Fruit fly (Drosophila melanogaster) whole organism, wandering third instar larva: ENCODE results near the gene mAcon2.

ENCODE experiments used
- Abd-B ChIP-seq: fragments of >200 bp; optimal IDR thresholded peaks from 2 replicates; lab custom pipeline; 2017; ENCODE audit warnings: missing biosample characterization, missing genetic modification characterization
- CG9705 ChIP-seq: fragments of 200-800 bp; sonication (Bioruptor generic); optimal IDR thresholded peaks from 2 replicates; lab custom pipeline; 2018; ENCODE audit warnings: missing biosample characterization, mild to moderate bottlenecking, missing genetic modification characterization
- Dfd ChIP-seq: fragments of >200 bp; optimal IDR thresholded peaks from 2 replicates; lab custom pipeline; 2017; ENCODE audit warnings: missing biosample characterization, missing genetic modification characterization
- Dif ChIP-seq: fragments of 200-275, 200-300 bp; sonication (Bioruptor generic); optimal IDR thresholded peaks from 2 replicates; lab custom pipeline; 2018; ENCODE audit warnings: missing biosample characterization, missing genetic modification characterization; ENCODE audit not compliant: partially characterized antibody
- GATAd ChIP-seq: sonication (Bioruptor generic); optimal IDR thresholded peaks from 2 replicates; lab custom pipeline; 2016; ENCODE audit warnings: missing biosample characterization, missing genetic modification characterization
- Hnf4 ChIP-seq: fragments of 200-800 bp; sonication (Bioruptor generic); optimal IDR thresholded peaks from 2 replicates; lab custom pipeline; 2016; ENCODE audit warnings: missing biosample characterization, mild to moderate bottlenecking, missing genetic modification characterization
- Hr78 ChIP-seq: fragments of >200 bp; optimal IDR thresholded peaks from 2 replicates; lab custom pipeline; 2017; ENCODE audit warnings: missing biosample characterization, missing genetic modification characterization
- Hr83 ChIP-seq: fragments of 200-300 bp; sonication (Bioruptor generic); optimal IDR thresholded peaks from 2 replicates; lab custom pipeline; 2016; ENCODE audit warnings: missing biosample characterization, mild to moderate bottlenecking, missing genetic modification characterization, moderate library complexity; ENCODE audit not compliant: poor library complexity, severe bottlenecking
- Jra ChIP-seq: sonication (Bioruptor generic); optimal IDR thresholded peaks from 2 replicates; lab custom pipeline; 2016; ENCODE audit warnings: missing biosample characterization, missing genetic modification characterization
- Mio ChIP-seq: sonication (Bioruptor generic); optimal IDR thresholded peaks from 2 replicates; lab custom pipeline; 2016; ENCODE audit warnings: missing biosample characterization, missing genetic modification characterization
- Myc ChIP-seq: fragments of >200 bp; optimal IDR thresholded peaks from 2 replicates; lab custom pipeline; 2017
- N ChIP-seq: fragments of >200 bp; optimal IDR thresholded peaks from 2 replicates; lab custom pipeline; 2018; ENCODE audit warnings: missing biosample characterization, missing external identifiers, missing genetic modification characterization
- OdsH ChIP-seq: fragments of 200-800 bp; sonication (Bioruptor generic); optimal IDR thresholded peaks from 2 replicates; lab custom pipeline; 2016; ENCODE audit warnings: missing biosample characterization, mild to moderate bottlenecking, missing genetic modification characterization
- Sp1 ChIP-seq: fragments of 200-800 bp; sonication (Bioruptor generic); optimal IDR thresholded peaks from 3 replicates; lab custom pipeline; 2019; ENCODE audit warnings: missing biosample characterization, mild to moderate bottlenecking, missing genetic modification characterization, moderate library complexity
- Vsx2 ChIP-seq: fragments of 200-300, 225-300 bp; sonication (Bioruptor generic); optimal IDR thresholded peaks from 2 replicates; lab custom pipeline; 2018; ENCODE audit warnings: missing biosample characterization, missing genetic modification characterization; ENCODE audit not compliant: partially characterized antibody
- brk ChIP-seq: fragments of 200-800 bp; sonication (Bioruptor generic); optimal IDR thresholded peaks from 2 replicates; lab custom pipeline; 2016; ENCODE audit warnings: missing biosample characterization, mild to moderate bottlenecking, missing genetic modification characterization
- dl ChIP-seq, 2 experiments: fragments of 175-275, 200-275 bp in 1 of 2; fragments of 200-275 bp in 1 of 2; sonication (Bioruptor generic); optimal IDR thresholded peaks; lab custom pipeline; 2018; ENCODE audit warnings: mild to moderate bottlenecking in 2 of 2, missing biosample characterization in 2 of 2, missing genetic modification characterization in 2 of 2, moderate library complexity in 2 of 2; ENCODE audit not compliant: partially characterized antibody in 2 of 2, insufficient read depth in 1 of 2
- dmrt93B ChIP-seq: fragments of 200-800 bp; sonication (Bioruptor generic); optimal IDR thresholded peaks from 2 replicates; lab custom pipeline; 2018; ENCODE audit warnings: missing biosample characterization, mild to moderate bottlenecking, missing genetic modification characterization
- dsf ChIP-seq: sonication (Bioruptor generic); optimal IDR thresholded peaks from 2 replicates; lab custom pipeline; 2016; ENCODE audit warnings: missing biosample characterization, missing genetic modification characterization, borderline replicate concordance
- ey ChIP-seq: fragments of 200-800 bp; sonication (Bioruptor generic); optimal IDR thresholded peaks from 2 replicates; lab custom pipeline; 2016; ENCODE audit warnings: missing biosample characterization, missing genetic modification characterization
- foxo ChIP-seq, 2 experiments: fragments of 200-800 bp; sonication (Bioruptor generic); optimal IDR thresholded peaks; 2 replicates in 1 of 2; 3 replicates in 1 of 2; lab custom pipeline; 2016 to 2017; ENCODE audit warnings: missing biosample characterization in 2 of 2, missing genetic modification characterization in 2 of 2
- fru ChIP-seq: fragments of 200-800 bp; sonication (Bioruptor generic); optimal IDR thresholded peaks from 3 replicates; lab custom pipeline; 2016; ENCODE audit warnings: missing biosample characterization, mild to moderate bottlenecking, missing genetic modification characterization
- psq ChIP-seq: fragments of 200-800 bp; sonication (Bioruptor generic); optimal IDR thresholded peaks from 3 replicates; lab custom pipeline; 2017; ENCODE audit warnings: missing biosample characterization, mild to moderate bottlenecking, missing genetic modification characterization, moderate library complexity
- rgr ChIP-seq: fragments of 200-800 bp; sonication (Bioruptor generic); optimal IDR thresholded peaks from 3 replicates; lab custom pipeline; 2016; ENCODE audit warnings: missing biosample characterization, mild to moderate bottlenecking, missing genetic modification characterization
- sage ChIP-seq: fragments of 200-800 bp; sonication (Bioruptor generic); optimal IDR thresholded peaks from 2 replicates; lab custom pipeline; 2016; ENCODE audit warnings: missing biosample characterization, mild to moderate bottlenecking, missing genetic modification characterization
- sv ChIP-seq: fragments of 200-800 bp; sonication (Bioruptor generic); optimal IDR thresholded peaks from 3 replicates; lab custom pipeline; 2016; ENCODE audit warnings: missing biosample characterization, missing genetic modification characterization
- tai ChIP-seq: sonication (Bioruptor generic); optimal IDR thresholded peaks from 2 replicates; lab custom pipeline; 2016; ENCODE audit warnings: missing biosample characterization, missing genetic modification characterization
- usp ChIP-seq: fragments of >200 bp; optimal IDR thresholded peaks from 2 replicates; lab custom pipeline; 2017; ENCODE audit warnings: missing biosample characterization, missing genetic modification characterization
- woc ChIP-seq: sonication (Bioruptor generic); optimal IDR thresholded peaks from 2 replicates; lab custom pipeline; 2016; ENCODE audit warnings: missing biosample characterization, mild to moderate bottlenecking, missing genetic modification characterization

mAcon2 gene

dm6 chr3R:11165974-11166373 is 29.0 kb downstream of the mAcon2 start, which contains the start of gene Ugt35E1:
Ugt35E1 (minus strand) TSS chr3R:11166074.
- TF ChIP-seq brk (GFP tag; lab: Kevin White, UChicago) (no peak), dmrt93B (GFP tag; lab: Kevin White, UChicago) (no peak), Mio (no peak), Vsx2 (GFP tag; lab: Kevin White, UChicago) (no peak), N (GFP tag; lab: Kevin White, UChicago) (no peak), fru (no peak), foxo (GFP tag; optimal IDR thresholded peaks at IDR 0.05; lab: Kevin White, UChicago) (no peak), woc (GFP tag; lab: Kevin White, UChicago) (no peak), Dfd (GFP tag; lab: Kevin White, UChicago) (no peak), tai (GFP tag; lab: Kevin White, UChicago) (no peak), dl (GFP tag; optimal IDR thresholded peaks at IDR 0.05; lab: Kevin White, UChicago; ENCODE audit: insufficient read depth in 1 of 2, partially characterized antibody in 2 of 2) (no peak), psq (GFP tag; lab: Kevin White, UChicago) (no peak), Myc (lab: Kevin White, UChicago) (no peak), sv (no peak), Hr78 (GFP tag; lab: Kevin White, UChicago) (no peak), GATAd (GFP tag; lab: Kevin White, UChicago) (no peak)

DNA sequence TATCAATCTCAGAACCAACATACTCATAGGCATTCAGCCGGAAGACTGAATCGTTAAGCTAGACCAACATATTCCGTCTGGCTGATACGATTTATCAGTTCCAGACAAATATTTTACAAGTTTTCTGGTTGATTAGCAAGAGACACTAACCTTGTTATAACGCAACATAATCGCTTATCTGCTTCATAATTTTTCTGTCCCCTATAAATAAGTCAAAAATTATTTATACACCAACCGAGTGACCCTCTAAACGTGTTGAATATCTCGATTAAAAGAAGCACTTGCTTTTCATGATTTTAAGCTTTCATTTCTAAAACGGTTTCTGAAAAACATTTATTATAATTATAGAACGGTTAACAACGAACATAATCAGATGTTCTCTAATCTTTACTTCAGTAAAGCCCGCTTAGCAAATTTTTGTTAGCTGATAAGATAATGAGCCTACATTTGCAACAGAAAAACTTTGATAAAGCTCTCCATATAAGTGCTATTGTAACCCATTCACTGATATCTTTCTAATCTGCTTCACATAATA is 31.0 kb downstream of the mAcon2 start, which contains the start of gene Ugt35E2:
Ugt35E2 (minus strand) TSS at position 51 of the 535 bp plus-strand sequence.
- TF ChIP-seq Abd-B (GFP tag; lab: Kevin White, UChicago) (no peak), psq (GFP tag; lab: Kevin White, UChicago) (no peak)

dm6 chr3R:11170146-11170545 is 33.2 kb downstream of the mAcon2 start, which contains the start of gene Ugt35B1:
Ugt35B1 (minus strand) TSS chr3R:11170246.
- TF ChIP-seq sv (no peak), Mio (no peak), OdsH (GFP tag; lab: Kevin White, UChicago) (no peak), dsf (GFP tag; lab: Kevin White, UChicago) (no peak), Hnf4 (GFP tag; lab: Kevin White, UChicago) (no peak), CG9705 (GFP tag; lab: Kevin White, UChicago) (no peak), Sp1 (GFP tag; lab: Kevin White, UChicago) (no peak), Hr83 (GFP tag; lab: Kevin White, UChicago) (no peak), Jra (no peak), ey (GFP tag; lab: Kevin White, UChicago) (no peak), brk (GFP tag; lab: Kevin White, UChicago) (no peak), woc (GFP tag; lab: Kevin White, UChicago) (no peak), dl (GFP tag; optimal IDR thresholded peaks at IDR 0.05; lab: Kevin White, UChicago; ENCODE audit: insufficient read depth in 1 of 2, partially characterized antibody in 2 of 2) (no peak), rgr (no peak), fru (no peak), usp (no peak), Dif (GFP tag; lab: Kevin White, UChicago) (no peak), sage (GFP tag; lab: Kevin White, UChicago) (no peak)

dm6 chr3R:11172460-11173168 is 35.6 kb downstream of the mAcon2 start, which contains the start of gene Ugt35A1:
Ugt35A1 (minus strand) TSS chr3R:11172664.
- TF ChIP-seq brk (GFP tag; lab: Kevin White, UChicago) = peak; percentile 17
- peak; percentile 16 for TF ChIP-seq Dif (GFP tag; lab: Kevin White, UChicago)
- no peak for TF ChIP-seq Hr83 (GFP tag; lab: Kevin White, UChicago)
- no peak for TF ChIP-seq dmrt93B (GFP tag; lab: Kevin White, UChicago)
- TF ChIP-seq dl (GFP tag; optimal IDR thresholded peaks at IDR 0.05; lab: Kevin White, UChicago; ENCODE audit: insufficient read depth in 1 of 2, partially characterized antibody in 2 of 2) = peak in 1 of 2 experiments; percentile 28
- peak; percentile 94 for TF ChIP-seq Vsx2 (GFP tag; lab: Kevin White, UChicago)
- no peak for TF ChIP-seq sv
